Worm (Caenorhabditis elegans) whole organism, late embryonic: ENCODE measurements around the gene clec-146.

Source experiments
- F13H6.1 ChIP-seq: sonication (generic microtip); optimal IDR thresholded peaks from 2 replicates; lab custom pipeline; 2016; ENCODE audit warnings: missing genetic modification characterization, missing compliant biosample characterization
- Y22D7AL.16 ChIP-seq: sonication (generic microtip); optimal IDR thresholded peaks from 2 replicates; lab custom pipeline; 2016; ENCODE audit warnings: missing genetic modification characterization, missing compliant biosample characterization
- ahr-1 ChIP-seq: sonication (generic microtip); optimal IDR thresholded peaks from 2 replicates; lab custom pipeline; 2016; ENCODE audit warnings: missing genetic modification characterization, missing compliant biosample characterization
- ama-1 ChIP-seq: fragments of 150-350 bp; optimal IDR thresholded peaks from 2 replicates; lab custom pipeline; 2014
- ceh-14 ChIP-seq: sonication (generic microtip); optimal IDR thresholded peaks from 2 replicates; lab custom pipeline; 2016; ENCODE audit warnings: missing genotype, missing genetic modification characterization, missing compliant biosample characterization
- ceh-19 ChIP-seq: fragments of 200-800 bp; sonication (Bioruptor generic); optimal IDR thresholded peaks from 2 replicates; lab custom pipeline; 2018; ENCODE audit warnings: mild to moderate bottlenecking, missing genetic modification characterization, missing compliant biosample characterization
- ceh-2 ChIP-seq: sonication (generic microtip); optimal IDR thresholded peaks from 2 replicates; lab custom pipeline; 2016; ENCODE audit warnings: missing genotype, missing genetic modification characterization, missing compliant biosample characterization
- ceh-22 ChIP-seq: sonication (generic microtip); optimal IDR thresholded peaks from 2 replicates; lab custom pipeline; 2017; ENCODE audit warnings: missing biosample characterization, missing genetic modification characterization
- ceh-24 ChIP-seq: sonication (generic microtip); optimal IDR thresholded peaks from 2 replicates; lab custom pipeline; 2016; ENCODE audit warnings: mild to moderate bottlenecking, missing genetic modification characterization, missing compliant biosample characterization
- ceh-30 ChIP-seq: fragments of 150-350 bp; optimal IDR thresholded peaks from 2 replicates; lab custom pipeline; 2014; ENCODE audit warnings: missing biosample characterization, missing genetic modification characterization
- ceh-31 ChIP-seq: sonication (generic microtip); optimal IDR thresholded peaks from 2 replicates; lab custom pipeline; 2016; ENCODE audit warnings: missing genetic modification characterization, missing compliant biosample characterization
- ceh-34 ChIP-seq: sonication (generic microtip); optimal IDR thresholded peaks from 2 replicates; lab custom pipeline; 2016; ENCODE audit warnings: mild to moderate bottlenecking, missing genetic modification characterization, missing compliant biosample characterization
- ceh-48 ChIP-seq: sonication (generic microtip); optimal IDR thresholded peaks from 2 replicates; lab custom pipeline; 2016; ENCODE audit warnings: missing genetic modification characterization, inconsistent platforms, missing compliant biosample characterization
- ceh-6 ChIP-seq: fragments of 200-800 bp; sonication (Bioruptor generic); optimal IDR thresholded peaks from 2 replicates; lab custom pipeline; 2018; ENCODE audit warnings: mild to moderate bottlenecking, missing genetic modification characterization, missing compliant biosample characterization
- ceh-9 ChIP-seq: sonication (generic microtip); optimal IDR thresholded peaks from 2 replicates; lab custom pipeline; 2016; ENCODE audit warnings: mild to moderate bottlenecking, missing genetic modification characterization, inconsistent platforms, missing compliant biosample characterization
- dve-1 ChIP-seq: sonication (generic microtip); optimal IDR thresholded peaks from 2 replicates; lab custom pipeline; 2017; ENCODE audit warnings: antibody characterized with exemption, mild to moderate bottlenecking, missing genetic modification characterization, missing compliant biosample characterization
- elt-4 ChIP-seq: sonication (generic microtip); optimal IDR thresholded peaks from 2 replicates; lab custom pipeline; 2016; ENCODE audit warnings: missing genetic modification characterization, missing compliant biosample characterization
- fkh-10 ChIP-seq: fragments of 150-350 bp; optimal IDR thresholded peaks from 2 replicates; lab custom pipeline; 2014; ENCODE audit warnings: missing biosample characterization, missing genetic modification reagents, missing genetic modification characterization
- gmeb-2 ChIP-seq: sonication (generic microtip); optimal IDR thresholded peaks from 2 replicates; lab custom pipeline; 2016; ENCODE audit warnings: missing genetic modification characterization, inconsistent platforms, missing compliant biosample characterization
- hlh-6 ChIP-seq: sonication (generic microtip); optimal IDR thresholded peaks from 2 replicates; lab custom pipeline; 2016; ENCODE audit warnings: missing genotype, missing genetic modification characterization, missing compliant biosample characterization
- lim-6 ChIP-seq: sonication (generic microtip); optimal IDR thresholded peaks from 2 replicates; lab custom pipeline; 2016; ENCODE audit warnings: missing genetic modification characterization, missing compliant biosample characterization
- lin-11 ChIP-seq: fragments of 200-800 bp; sonication (Bioruptor generic); optimal IDR thresholded peaks from 2 replicates; lab custom pipeline; 2018; ENCODE audit warnings: mild to moderate bottlenecking, missing genetic modification characterization, missing compliant biosample characterization
- madf-2 ChIP-seq: sonication (generic microtip); optimal IDR thresholded peaks from 2 replicates; lab custom pipeline; 2017; ENCODE audit warnings: missing genetic modification characterization, missing compliant biosample characterization
- mec-3 ChIP-seq: sonication (generic microtip); optimal IDR thresholded peaks from 2 replicates; lab custom pipeline; 2016; ENCODE audit warnings: borderline replicate concordance, missing genetic modification characterization, missing compliant biosample characterization
- nhr-11 ChIP-seq: fragments of 150-350 bp; optimal IDR thresholded peaks from 2 replicates; lab custom pipeline; 2014; ENCODE audit warnings: missing biosample characterization, missing genetic modification characterization
- npax-4 ChIP-seq: sonication (generic microtip); optimal IDR thresholded peaks from 2 replicates; lab custom pipeline; 2016; ENCODE audit warnings: missing genetic modification characterization, missing compliant biosample characterization
- pag-3 ChIP-seq: sonication (generic microtip); optimal IDR thresholded peaks from 2 replicates; lab custom pipeline; 2016; ENCODE audit warnings: missing compliant biosample characterization, missing genetic modification characterization, borderline replicate concordance
- pha-4 ChIP-seq: fragments of 150-350 bp; optimal IDR thresholded peaks from 2 replicates; lab custom pipeline; 2018; ENCODE audit warnings: missing biosample characterization, missing genetic modification reagents, missing genetic modification characterization
- pros-1 ChIP-seq: fragments of 150-350 bp; optimal IDR thresholded peaks from 2 replicates; lab custom pipeline; 2014; ENCODE audit warnings: missing biosample characterization, missing genetic modification reagents, missing genetic modification characterization
- rnt-1 ChIP-seq: sonication (generic microtip); optimal IDR thresholded peaks from 2 replicates; lab custom pipeline; 2016; ENCODE audit warnings: missing genetic modification characterization, missing compliant biosample characterization
- sox-4 ChIP-seq: sonication (generic microtip); optimal IDR thresholded peaks from 2 replicates; lab custom pipeline; 2017; ENCODE audit warnings: mild to moderate bottlenecking, missing genetic modification characterization, inconsistent platforms, missing compliant biosample characterization
- tbx-2 ChIP-seq: sonication (generic microtip); optimal IDR thresholded peaks from 2 replicates; lab custom pipeline; 2016; ENCODE audit warnings: missing genetic modification characterization, missing compliant biosample characterization
- tbx-7 ChIP-seq: sonication (generic microtip); optimal IDR thresholded peaks from 2 replicates; lab custom pipeline; 2016; ENCODE audit warnings: missing genotype, missing genetic modification characterization, missing compliant biosample characterization
- ttx-3 ChIP-seq: sonication (generic microtip); optimal IDR thresholded peaks from 2 replicates; lab custom pipeline; 2016; ENCODE audit warnings: missing genetic modification reagents, missing genetic modification characterization, missing compliant biosample characterization
- unc-3 ChIP-seq, 2 experiments: fragments of 200-800 bp in 1 of 2; sonication (Bioruptor generic) in 1 of 2; sonication (generic microtip) in 1 of 2; conservative IDR thresholded peaks in 1 of 2; optimal IDR thresholded peaks in 1 of 2; 2 replicates each; pipeline versions ENCODE4 v1.3.6 to Lab custom; 2016 to 2022; ENCODE audit warnings: missing compliant biosample characterization in 2 of 2, missing genetic modification characterization in 2 of 2, missing genetic modification reagents in 1 of 2
- unc-42 ChIP-seq: sonication (generic microtip); optimal IDR thresholded peaks from 2 replicates; lab custom pipeline; 2016; ENCODE audit warnings: missing genotype, missing genetic modification characterization, missing compliant biosample characterization
- unc-55 ChIP-seq: sonication (generic microtip); optimal IDR thresholded peaks from 2 replicates; lab custom pipeline; 2017; ENCODE audit warnings: missing biosample characterization, missing genetic modification reagents, missing genetic modification characterization
- unc-86 ChIP-seq: sonication (generic microtip); optimal IDR thresholded peaks from 2 replicates; lab custom pipeline; 2016; ENCODE audit warnings: missing genetic modification characterization, missing compliant biosample characterization
- zip-5 ChIP-seq: sonication (generic microtip); optimal IDR thresholded peaks from 2 replicates; lab custom pipeline; 2016; ENCODE audit warnings: missing genetic modification characterization, missing compliant biosample characterization
- ztf-16 ChIP-seq: sonication (generic microtip); optimal IDR thresholded peaks from 2 replicates; lab custom pipeline; 2017; ENCODE audit warnings: missing genetic modification characterization, missing compliant biosample characterization

Gene clec-146

DNA sequence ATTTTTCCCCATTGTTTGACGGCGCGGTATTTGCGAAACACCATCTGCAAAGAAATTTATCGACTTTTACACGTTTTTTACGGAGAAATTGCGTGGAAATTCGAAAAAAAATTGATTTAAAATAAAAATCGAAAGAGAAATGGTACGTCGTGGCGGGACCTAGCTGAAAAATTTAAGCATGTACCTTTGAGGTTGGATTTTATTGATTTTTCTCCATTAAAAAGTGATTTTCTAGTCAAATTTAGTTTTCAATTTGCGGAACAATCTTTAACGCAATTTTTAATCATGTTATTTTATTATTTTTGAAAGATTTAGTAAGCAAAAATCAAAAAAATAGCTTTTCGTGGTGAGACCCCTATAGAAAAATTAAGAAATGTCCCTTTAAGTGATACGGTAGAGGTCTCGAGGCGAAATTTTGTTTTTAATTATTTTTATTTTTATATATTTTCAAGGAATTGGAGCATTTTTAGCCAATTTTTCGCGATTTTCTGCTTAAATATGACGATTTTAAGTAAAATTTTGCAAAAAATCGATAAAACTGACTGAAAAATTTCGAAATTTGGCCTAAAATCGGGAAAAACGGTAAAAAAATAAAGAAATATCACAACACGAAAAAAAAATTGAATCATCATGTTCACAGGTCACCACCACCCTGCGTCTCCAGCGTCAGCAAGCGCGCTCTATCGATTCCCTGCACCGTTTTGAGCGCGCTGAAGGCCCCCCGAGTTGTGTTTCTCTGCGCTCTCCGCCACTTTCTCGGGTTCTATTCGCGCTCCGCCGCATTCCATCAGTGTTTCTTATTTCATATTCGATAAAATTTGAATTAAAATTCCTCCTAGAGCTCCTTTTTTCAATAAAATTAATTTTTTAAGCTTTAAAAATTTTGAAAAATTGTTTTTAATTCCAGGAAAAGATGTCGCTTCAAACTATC, 18.3 kb downstream of the clec-146 start, which contains the start of the genes mrpl-37 and lin-38 (continued):
- no peak for TF ChIP-seq ceh-22 (tag; lab: Kevin White, UChicago)

ce11 chrII:13574395-13574794, 19.2 kb downstream of the clec-146 start:
- no peak for TF ChIP-seq ceh-6 (GFP tag; lab: Kevin White, UChicago)
- TF ChIP-seq unc-55: no peak
- no peak for TF ChIP-seq F13H6.1
- no peak for TF ChIP-seq Y22D7AL.16 (tag; lab: Kevin White, UChicago)
- TF ChIP-seq tbx-2 (tag; lab: Kevin White, UChicago): no peak
- no peak for TF ChIP-seq unc-86 (tag; lab: Kevin White, UChicago)
- no peak for TF ChIP-seq ceh-30 (tag; lab: Kevin White, UChicago)
- TF ChIP-seq lin-11 (tag; lab: Kevin White, UChicago): no peak
- TF ChIP-seq madf-2 (tag; lab: Kevin White, UChicago): no peak
- TF ChIP-seq zip-5 (tag; lab: Kevin White, UChicago): no peak
- TF ChIP-seq tbx-7 (tag; lab: Kevin White, UChicago): no peak
- TF ChIP-seq gmeb-2 (tag; lab: Kevin White, UChicago): no peak
- TF ChIP-seq ceh-48 (tag; lab: Kevin White, UChicago): no peak

DNA sequence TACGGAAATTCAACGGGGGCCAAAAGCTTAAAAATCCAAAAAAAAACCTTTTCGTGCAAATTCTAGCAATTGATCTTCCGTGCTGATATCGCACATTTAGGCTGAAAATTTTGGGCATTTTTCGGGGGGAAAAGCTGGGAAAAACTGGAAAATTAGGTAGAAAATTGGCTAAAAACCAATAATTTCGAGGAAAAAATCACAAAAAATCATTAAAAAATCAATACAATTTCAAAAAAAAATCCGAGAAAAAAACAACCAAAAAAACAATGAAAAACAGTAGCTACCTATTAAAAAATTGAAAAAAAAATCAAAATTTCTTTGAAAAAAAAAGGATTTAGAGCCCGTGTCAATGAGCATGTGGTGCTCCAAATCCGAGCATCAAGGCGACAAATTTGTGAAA, 25.7 kb downstream of the clec-146 start, which contains the start of gene Y48E1B.3:
Gene Y48E1B.3, minus strand, starts transcription at position 101 of the 400 bp plus-strand sequence.
- TF ChIP-seq rnt-1 (tag; lab: Kevin White, UChicago) (no peak), unc-42 (tag; lab: Kevin White, UChicago) (no peak), ceh-9 (tag; lab: Kevin White, UChicago) (no peak), elt-4 (tag; lab: Kevin White, UChicago) (no peak), gmeb-2 (tag; lab: Kevin White, UChicago) (no peak), ceh-24 (tag; lab: Kevin White, UChicago) (no peak), lim-6 (no peak), ceh-22 (tag; lab: Kevin White, UChicago) (no peak), pha-4 (tag; lab: Kevin White, UChicago) (no peak), ama-1 (no peak)

- TF ChIP-seq ceh-19 (GFP tag; lab: Kevin White, UChicago) (no peak), mec-3 (tag; lab: Kevin White, UChicago) (peak; percentile 80), hlh-6 (tag; lab: Kevin White, UChicago) (no peak), ahr-1 (tag; lab: Kevin White, UChicago) (no peak), nhr-11 (tag; lab: Kevin White, UChicago) (no peak), npax-4 (tag; lab: Kevin White, UChicago) (no peak), dve-1 (tag; lab: Kevin White, UChicago) (no peak), ceh-2 (no peak), ceh-22 (tag; lab: Kevin White, UChicago) (no peak)
- TF ChIP-seq, all 69 proteins: peak for 1
These were observed 33.0 kb downstream of the clec-146 start for ce11 chrII:13560553-13560952.

DNA sequence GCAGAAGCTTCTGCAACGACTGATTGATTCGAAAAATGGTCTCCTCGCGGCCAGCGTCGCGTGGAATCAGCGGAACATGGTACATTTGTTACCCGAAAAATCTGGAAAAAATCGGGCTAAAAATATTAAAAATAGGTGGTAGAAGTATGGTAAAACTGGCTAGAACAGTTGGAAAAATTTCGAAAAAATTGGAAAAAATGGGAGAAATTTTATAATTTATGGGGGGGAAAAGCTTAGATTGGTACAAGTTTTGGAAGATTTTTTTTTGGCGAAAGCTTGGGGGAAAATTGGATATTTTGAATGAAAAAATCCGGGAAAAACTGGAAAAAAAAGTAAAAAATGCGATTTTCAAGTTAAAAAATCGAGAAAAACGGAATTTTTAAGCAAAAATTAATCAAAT, 46.0 kb downstream of the clec-146 start, which contains the start of gene ddl-2:
Gene ddl-2, minus strand, starts transcription at position 101 of the 400 bp plus-strand sequence.
- no peak for TF ChIP-seq F13H6.1
- no peak for TF ChIP-seq pros-1 (tag; lab: Kevin White, UChicago)
- TF ChIP-seq ceh-6 (GFP tag; lab: Kevin White, UChicago): no peak
- no peak for TF ChIP-seq pha-4 (tag; lab: Kevin White, UChicago)
- TF ChIP-seq ztf-16 (tag; lab: Kevin White, UChicago): no peak
- TF ChIP-seq fkh-10 (GFP tag; lab: Kevin White, UChicago): no peak
- no peak for TF ChIP-seq pag-3
- TF ChIP-seq unc-3 (GFP tag; conservative IDR thresholded peaks at IDR 0.05; lab: Robert Waterston, UW): no peak
- TF ChIP-seq unc-3 (tag; optimal IDR thresholded peaks at IDR 0.05; lab: Kevin White, UChicago): no peak
- no peak for TF ChIP-seq elt-4 (tag; lab: Kevin White, UChicago)
- no peak for TF ChIP-seq ceh-19 (GFP tag; lab: Kevin White, UChicago)
- TF ChIP-seq ama-1: no peak
- TF ChIP-seq unc-55: no peak
- no peak for TF ChIP-seq tbx-7 (tag; lab: Kevin White, UChicago)
- no peak for TF ChIP-seq ttx-3
- no peak for TF ChIP-seq ceh-34 (tag; lab: Kevin White, UChicago)
- TF ChIP-seq sox-4 (tag; lab: Kevin White, UChicago): no peak
- TF ChIP-seq rnt-1 (tag; lab: Kevin White, UChicago): no peak
- TF ChIP-seq ceh-31: no peak
- no peak for TF ChIP-seq ceh-14 (tag; lab: Kevin White, UChicago)
